Fruit fly (Drosophila melanogaster) whole organism, prepupa: Measurements from ENCODE around the gene Gk2.

Source experiments
- CG4318 ChIP-seq: fragments of 200-800 bp; sonication (Bioruptor generic); optimal IDR thresholded peaks from 3 replicates; lab custom pipeline; 2017; ENCODE audit warnings: missing biosample characterization, mild to moderate bottlenecking, missing genetic modification characterization
- CG9139 ChIP-seq: fragments of 200-800 bp; sonication (Bioruptor generic); optimal IDR thresholded peaks from 3 replicates; lab custom pipeline; 2017; ENCODE audit warnings: missing biosample characterization, mild to moderate bottlenecking, missing genetic modification characterization
- Eip75B ChIP-seq: fragments of 200-800 bp; sonication (Bioruptor generic); optimal IDR thresholded peaks from 3 replicates; lab custom pipeline; 2016; ENCODE audit warnings: missing biosample characterization, missing genetic modification characterization
- Eip93F ChIP-seq: fragments of 200-800 bp; sonication (Bioruptor generic); optimal IDR thresholded peaks from 2 replicates; lab custom pipeline; 2016; ENCODE audit warnings: missing biosample characterization, mild to moderate bottlenecking, missing genetic modification characterization
- Hr39 ChIP-seq: fragments of 200-800 bp; sonication (Bioruptor generic); optimal IDR thresholded peaks from 2 replicates; lab custom pipeline; 2016; ENCODE audit warnings: missing biosample characterization, missing genetic modification characterization
- esn ChIP-seq: fragments of 200-800 bp; sonication (Bioruptor generic); optimal IDR thresholded peaks from 2 replicates; lab custom pipeline; 2016; ENCODE audit warnings: missing biosample characterization, mild to moderate bottlenecking, missing genetic modification characterization, moderate library complexity
- lz ChIP-seq: fragments of 200-800 bp; sonication (Bioruptor generic); optimal IDR thresholded peaks from 3 replicates; lab custom pipeline; 2016; ENCODE audit warnings: missing biosample characterization, missing genetic modification characterization

dm6 chr3L:1740129-1740975 is 2.1 kb downstream of the Gk2 start:
- peak; percentile 74 for TF ChIP-seq esn (GFP tag; lab: Kevin White, UChicago)
- TF ChIP-seq CG9139, result no peak
- no peak for TF ChIP-seq CG4318
- TF ChIP-seq Eip93F (GFP tag; lab: Kevin White, UChicago), result no peak
- TF ChIP-seq lz (GFP tag; lab: Kevin White, UChicago), result peak; percentile 75
- TF ChIP-seq Hr39 (GFP tag; lab: Kevin White, UChicago), result peak; percentile 80
- TF ChIP-seq Eip75B, result peak; percentile 35
